Worm (Caenorhabditis elegans) whole organism, L2 larva: ENCODE results near the gene mrp-7.

ENCODE experiments used
- ama-1 ChIP-seq: fragments of 150-350 bp; optimal IDR thresholded peaks from 2 replicates; lab custom pipeline; 2018; ENCODE audit warnings: inconsistent platforms
- mdl-1 ChIP-seq, 2 experiments: fragments of 150-350 bp in 1 of 2; sonication (generic microtip) in 1 of 2; optimal IDR thresholded peaks; 2 replicates each; lab custom pipeline; 2017; ENCODE audit warnings: missing biosample characterization in 2 of 2, missing genetic modification characterization in 2 of 2
- nhr-11 ChIP-seq: fragments of 150-350 bp; optimal IDR thresholded peaks from 2 replicates; lab custom pipeline; 2014; ENCODE audit warnings: missing biosample characterization, missing genetic modification characterization
- sem-4 ChIP-seq: fragments of 150-350 bp; optimal IDR thresholded peaks from 2 replicates; lab custom pipeline; 2014; ENCODE audit warnings: missing biosample characterization, missing genetic modification reagents, missing genetic modification characterization
- zag-1 ChIP-seq: fragments of 150-350 bp; optimal IDR thresholded peaks from 2 replicates; lab custom pipeline; 2014; ENCODE audit warnings: missing biosample characterization, missing genetic modification characterization
- ztf-4 ChIP-seq: fragments of 150-350 bp; optimal IDR thresholded peaks from 2 replicates; lab custom pipeline; 2014; ENCODE audit warnings: missing biosample characterization, missing genetic modification characterization

DNA sequence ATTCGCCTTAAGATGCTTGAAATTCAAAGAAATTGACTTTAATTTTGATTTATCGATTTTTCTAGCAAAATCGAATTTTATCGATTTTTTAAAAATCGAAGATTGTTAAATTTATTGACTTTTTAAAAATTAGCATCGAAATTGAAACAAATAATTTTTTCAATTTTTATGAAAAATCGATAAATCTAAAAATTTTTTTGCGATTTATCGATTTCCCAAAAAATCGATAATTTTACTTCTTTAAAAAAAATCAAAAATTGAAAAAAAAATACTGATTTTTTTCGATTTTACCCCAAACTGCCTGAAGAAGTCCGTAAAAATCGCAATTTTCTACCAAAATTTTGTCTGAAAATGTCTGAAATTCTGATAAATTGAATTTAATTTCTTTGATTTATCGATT lies 17.3 kb downstream of the mrp-7 start:
- TF ChIP-seq nhr-11 (tag; lab: Kevin White, UChicago): no peak
- no peak for TF ChIP-seq zag-1 (tag; lab: Kevin White, UChicago)
- no peak for TF ChIP-seq ztf-4 (tag; lab: Kevin White, UChicago)
- TF ChIP-seq mdl-1 (tag; optimal IDR thresholded peaks at IDR 0.05; lab: Kevin White, UChicago): no peak
- no peak for TF ChIP-seq sem-4
- TF ChIP-seq ama-1 (lab: Kevin White, UChicago): no peak
